Fruit fly (Drosophila melanogaster) whole organism, embryonic: ENCODE data around the gene Bgb.

ENCODE experiments used
- Bdp1 ChIP-seq: fragments of 200-800 bp; sonication (Bioruptor generic); optimal IDR thresholded peaks from 3 replicates; lab custom pipeline; 2016; ENCODE audit warnings: missing biosample characterization, missing genetic modification characterization
- CG10431 ChIP-seq: fragments of 200-800 bp; sonication (Bioruptor generic); optimal IDR thresholded peaks from 3 replicates; lab custom pipeline; 2018; ENCODE audit warnings: missing biosample characterization, mild to moderate bottlenecking, missing genetic modification characterization
- CG10959 ChIP-seq: fragments of 200-800 bp; sonication (Bioruptor generic); IDR thresholded peaks from 2 replicates; pipeline ENCODE4 v1.3.6; 2022; ENCODE audit warnings: missing biosample characterization, missing genetic modification characterization
- CG12071 ChIP-seq: fragments of 200-800 bp; sonication (Bioruptor generic); optimal IDR thresholded peaks from 3 replicates; lab custom pipeline; 2018; ENCODE audit warnings: missing biosample characterization, mild to moderate bottlenecking, missing genetic modification characterization
- CG12104 ChIP-seq: fragments of 200-800 bp; sonication (Bioruptor generic); optimal IDR thresholded peaks from 3 replicates; lab custom pipeline; 2016; ENCODE audit warnings: missing biosample characterization, missing genetic modification characterization
- CG12769 ChIP-seq: fragments of 200-800 bp; sonication (Bioruptor generic); optimal IDR thresholded peaks from 2 replicates; lab custom pipeline; 2019; ENCODE audit warnings: missing biosample characterization, mild to moderate bottlenecking, missing genetic modification characterization, moderate library complexity
- CG1792 ChIP-seq: fragments of 200-800 bp; sonication (Bioruptor generic); optimal IDR thresholded peaks from 2 replicates; lab custom pipeline; 2016; ENCODE audit warnings: missing biosample characterization, missing genetic modification characterization
- CG30020 ChIP-seq: fragments of 200-800 bp; optimal IDR thresholded peaks from 2 replicates; lab custom pipeline; 2019; ENCODE audit warnings: missing biosample characterization, mild to moderate bottlenecking, missing genetic modification characterization, moderate library complexity
- CG33557 ChIP-seq: fragments of 200-800 bp; sonication (Bioruptor generic); optimal IDR thresholded peaks from 2 replicates; lab custom pipeline; 2019; ENCODE audit warnings: missing biosample characterization, mild to moderate bottlenecking, missing genetic modification characterization, moderate library complexity
- CG3995 ChIP-seq: fragments of 200-800 bp; sonication (Bioruptor generic); optimal IDR thresholded peaks from 3 replicates; lab custom pipeline; 2016; ENCODE audit warnings: missing biosample characterization, missing genetic modification characterization
- CG6272 ChIP-seq: fragments of 200-800 bp; sonication (Bioruptor generic); IDR thresholded peaks from 2 replicates; pipeline ENCODE4 v1.3.6; 2022; ENCODE audit warnings: missing biosample characterization, missing genetic modification characterization
- CG7271 ChIP-seq: fragments of 200-800 bp; sonication (Bioruptor generic); optimal IDR thresholded peaks from 2 replicates; lab custom pipeline; 2018; ENCODE audit warnings: missing biosample characterization, mild to moderate bottlenecking, missing genetic modification characterization, moderate library complexity
- CG7839 ChIP-seq: fragments of 200-800 bp; sonication (Bioruptor generic); optimal IDR thresholded peaks from 3 replicates; lab custom pipeline; 2018; ENCODE audit warnings: missing biosample characterization, mild to moderate bottlenecking, missing genetic modification characterization, moderate library complexity
- CG9609 ChIP-seq: fragments of 200-800 bp; sonication (Bioruptor generic); optimal IDR thresholded peaks from 3 replicates; lab custom pipeline; 2016; ENCODE audit warnings: missing biosample characterization, missing genetic modification characterization
- CG9932 ChIP-seq: fragments of 200-800 bp; sonication (Bioruptor generic); IDR thresholded peaks from 2 replicates; pipeline ENCODE4 v1.3.6; 2022; ENCODE audit warnings: missing biosample characterization, missing genetic modification characterization
- Deaf1 ChIP-seq: fragments of 200-800 bp; optimal IDR thresholded peaks from 3 replicates; lab custom pipeline; 2019; ENCODE audit warnings: missing biosample characterization, mild to moderate bottlenecking, missing genetic modification characterization, moderate library complexity
- Dref ChIP-seq: fragments of 200-800 bp; sonication (Bioruptor generic); IDR thresholded peaks from 2 replicates; pipeline ENCODE4 v1.3.6; 2022; ENCODE audit warnings: missing biosample characterization, missing genetic modification characterization
- Ets97D ChIP-seq: fragments of 200-800 bp; sonication (Bioruptor generic); optimal IDR thresholded peaks from 3 replicates; lab custom pipeline; 2016; ENCODE audit warnings: missing biosample characterization, missing genetic modification characterization
- HmgD ChIP-seq: fragments of 200-800 bp; sonication (Bioruptor generic); optimal IDR thresholded peaks from 3 replicates; lab custom pipeline; 2016; ENCODE audit warnings: missing biosample characterization, missing genetic modification characterization
- NC2α ChIP-seq: fragments of 200-800 bp; sonication (Bioruptor generic); optimal IDR thresholded peaks from 2 replicates; lab custom pipeline; 2016; ENCODE audit warnings: missing biosample characterization, missing genetic modification characterization
- Nf-YB ChIP-seq: fragments of 200-800 bp; sonication (Bioruptor generic); optimal IDR thresholded peaks from 3 replicates; lab custom pipeline; 2019; ENCODE audit warnings: missing biosample characterization, mild to moderate bottlenecking, missing genetic modification characterization, moderate library complexity
- Optix ChIP-seq: fragments of 200-800 bp; sonication (Bioruptor generic); IDR thresholded peaks from 3 replicates; pipeline ENCODE4 v1.3.6; 2022; ENCODE audit warnings: missing biosample characterization, missing genetic modification characterization
- Stat92E ChIP-seq, 3 experiments: fragments of >200 bp in 2 of 3; fragments of 200-800 bp in 1 of 3; sonication (Bioruptor generic) in 1 of 3; optimal IDR thresholded peaks; 2 replicates each; lab custom pipeline; 2017 to 2019; ENCODE audit warnings: missing biosample characterization in 3 of 3, missing genetic modification characterization in 3 of 3, mild to moderate bottlenecking in 1 of 3, moderate library complexity in 1 of 3
- Xrp1 ChIP-seq: fragments of 200-800 bp; sonication (Bioruptor generic); IDR thresholded peaks from 2 replicates; pipeline ENCODE4 v1.3.6; 2022; ENCODE audit warnings: missing biosample characterization, missing genetic modification characterization
- bab2 ChIP-seq: fragments of 200-800 bp; sonication (Bioruptor generic); optimal IDR thresholded peaks from 2 replicates; lab custom pipeline; 2016; ENCODE audit warnings: missing biosample characterization, missing genetic modification characterization
- bigmax ChIP-seq: fragments of 200-800 bp; sonication (Bioruptor generic); optimal IDR thresholded peaks from 2 replicates; lab custom pipeline; 2018; ENCODE audit warnings: missing biosample characterization, mild to moderate bottlenecking, missing genetic modification characterization
- btn ChIP-seq: fragments of 200-800 bp; sonication (Bioruptor generic); optimal IDR thresholded peaks from 2 replicates; lab custom pipeline; 2016; ENCODE audit warnings: missing biosample characterization, missing genetic modification characterization
- ci ChIP-seq: fragments of 200-800 bp; sonication (Bioruptor generic); IDR thresholded peaks from 3 replicates; pipeline ENCODE4 v1.3.6; 2022; ENCODE audit warnings: missing biosample characterization, missing genetic modification characterization
- dan ChIP-seq: fragments of 200-800 bp; sonication (Bioruptor generic); IDR thresholded peaks from 2 replicates; pipeline ENCODE4 v1.3.6; 2022; ENCODE audit warnings: missing biosample characterization, missing genetic modification characterization
- eve ChIP-seq, 2 experiments: fragments of >200 bp; optimal IDR thresholded peaks; 2 replicates each; lab custom pipeline; 2017; ENCODE audit warnings: missing biosample characterization in 2 of 2, missing genetic modification characterization in 2 of 2
- exex ChIP-seq: fragments of 200-800 bp; sonication (Bioruptor generic); optimal IDR thresholded peaks from 4 replicates; lab custom pipeline; 2018; ENCODE audit warnings: missing biosample characterization, mild to moderate bottlenecking, missing genetic modification characterization, moderate library complexity
- fd64A ChIP-seq: fragments of 200-800 bp; sonication (Bioruptor generic); optimal IDR thresholded peaks from 3 replicates; lab custom pipeline; 2018; ENCODE audit warnings: missing biosample characterization, mild to moderate bottlenecking, missing genetic modification characterization
- gem ChIP-seq: fragments of 200-800 bp; sonication (Bioruptor generic); optimal IDR thresholded peaks from 2 replicates; lab custom pipeline; 2019; ENCODE audit warnings: missing biosample characterization, mild to moderate bottlenecking, missing genetic modification characterization, moderate library complexity
- gro ChIP-seq: fragments of 200-800 bp; sonication (Bioruptor generic); optimal IDR thresholded peaks from 2 replicates; lab custom pipeline; 2016; ENCODE audit warnings: missing biosample characterization, missing genetic modification characterization
- lmd ChIP-seq: fragments of 200-800 bp; sonication (Bioruptor generic); IDR thresholded peaks from 2 replicates; pipeline ENCODE4 v1.3.6; 2022; ENCODE audit warnings: missing biosample characterization, missing genetic modification characterization
- lola ChIP-seq, 3 experiments: fragments of >200 bp in 2 of 3; fragments of 200-800 bp in 1 of 3; sonication (Bioruptor generic) in 1 of 3; optimal IDR thresholded peaks; 2 replicates each; lab custom pipeline; 2017 to 2019; ENCODE audit warnings: missing biosample characterization in 3 of 3, missing genetic modification characterization in 3 of 3, mild to moderate bottlenecking in 1 of 3, moderate library complexity in 1 of 3
- luna ChIP-seq: fragments of 200-800 bp; sonication (Bioruptor generic); optimal IDR thresholded peaks from 2 replicates; lab custom pipeline; 2016; ENCODE audit warnings: missing biosample characterization, missing genetic modification characterization
- mld ChIP-seq: fragments of 200-800 bp; sonication (Bioruptor generic); IDR thresholded peaks from 3 replicates; pipeline ENCODE4 v1.3.6; 2022; ENCODE audit warnings: missing biosample characterization, missing genetic modification characterization; ENCODE audit not compliant: partially characterized antibody
- nerfin-1 ChIP-seq: fragments of 200-800 bp; sonication (Bioruptor generic); optimal IDR thresholded peaks from 3 replicates; lab custom pipeline; 2019; ENCODE audit warnings: missing biosample characterization, mild to moderate bottlenecking, missing genetic modification characterization, moderate library complexity
- nom ChIP-seq: fragments of 200-800 bp; sonication (Bioruptor generic); optimal IDR thresholded peaks from 2 replicates; lab custom pipeline; 2017; ENCODE audit warnings: missing biosample characterization, missing genetic modification characterization, mild to moderate bottlenecking, moderate library complexity, missing genetic modification reagents
- rib ChIP-seq: fragments of 200-800 bp; sonication (Bioruptor generic); IDR thresholded peaks from 2 replicates; pipeline ENCODE4 v1.3.6; 2022; ENCODE audit warnings: missing biosample characterization, missing genetic modification characterization
- sqz ChIP-seq: fragments of 200-800 bp; sonication (Bioruptor generic); optimal IDR thresholded peaks from 3 replicates; lab custom pipeline; 2018; ENCODE audit warnings: missing biosample characterization, mild to moderate bottlenecking, missing genetic modification characterization

Gene Bgb

DNA sequence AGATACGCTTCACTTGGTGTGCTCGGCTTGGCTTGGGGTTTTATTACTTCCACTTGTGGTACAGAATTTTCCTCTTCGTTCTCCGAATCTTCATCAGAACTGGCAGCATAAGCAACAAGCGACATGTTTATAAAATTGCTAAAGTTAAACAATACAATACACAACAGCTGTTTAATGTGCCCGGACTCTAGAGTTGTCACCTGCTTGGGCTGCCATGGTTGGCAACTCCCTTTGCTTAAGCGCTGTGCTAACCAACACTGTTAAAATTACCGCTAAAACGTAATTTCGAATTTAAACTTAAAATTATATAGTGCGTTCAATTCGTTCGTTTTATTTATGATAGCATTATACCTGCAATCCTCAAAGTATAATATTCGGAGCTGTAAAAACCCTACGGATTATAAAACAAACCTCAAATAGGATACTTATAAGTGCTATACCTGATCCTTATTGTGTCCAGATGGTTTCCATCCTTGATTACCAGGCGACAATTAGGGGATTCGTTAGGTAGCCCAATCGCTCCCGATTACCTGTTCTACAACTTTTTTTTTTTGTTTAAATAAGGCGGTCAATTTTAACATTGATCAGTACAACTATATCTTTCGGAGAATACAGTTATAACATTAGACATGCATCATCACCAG, 7.9 kb downstream of the Bgb start, which contains the start of the genes CG17249 and Bro (continued):
- TF ChIP-seq exex (no peak), bigmax (GFP tag; lab: Kevin White, UChicago) (no peak), luna (GFP tag; lab: Kevin White, UChicago) (no peak), Stat92E (GFP tag; optimal IDR thresholded peaks at IDR 0.05; lab: Kevin White, UChicago) (no peak), lola (GFP tag; optimal IDR thresholded peaks at IDR 0.05; lab: Kevin White, UChicago) (no peak), Xrp1 (GFP tag; lab: Robert Waterston, UW) (no peak), nerfin-1 (tag; lab: Kevin White, UChicago) (no peak), NC2α (GFP tag; lab: Kevin White, UChicago) (no peak), bab2 (GFP tag; lab: Kevin White, UChicago) (peak; percentile 14), rib (GFP tag; lab: Robert Waterston, UW) (no peak), HmgD (GFP tag; lab: Kevin White, UChicago) (peak; percentile 30), dan (GFP tag; lab: Robert Waterston, UW) (no peak), Nf-YB (no peak), ci (GFP tag; lab: Robert Waterston, UW) (peak; percentile 23; the same call in 1 of the 3 replicates), CG30020 (tag; lab: Kevin White, UChicago) (no peak), CG10959 (GFP tag; lab: Robert Waterston, UW) (no peak), CG7271 (tag; lab: Kevin White, UChicago) (no peak), CG10431 (GFP tag; lab: Kevin White, UChicago) (no peak), nom (GFP tag; lab: Kevin White, UChicago) (no peak), CG12071 (GFP tag; lab: Kevin White, UChicago) (no peak), Dref (GFP tag; lab: Robert Waterston, UW) (peak; percentile 40; the same call in 1 of the 2 replicates), Bdp1 (GFP tag; lab: Kevin White, UChicago) (peak; percentile 48), Ets97D (GFP tag; lab: Kevin White, UChicago) (peak; percentile 78), btn (GFP tag; lab: Kevin White, UChicago) (no peak), gro (GFP tag; lab: Kevin White, UChicago) (peak; percentile 43), CG7839 (tag; lab: Kevin White, UChicago) (no peak), CG6272 (no peak), lmd (GFP tag; lab: Robert Waterston, UW) (no peak), CG1792 (peak; percentile 5), CG12104 (GFP tag; lab: Kevin White, UChicago) (peak; percentile 18), gem (tag; lab: Kevin White, UChicago) (no peak), Deaf1 (tag; lab: Kevin White, UChicago) (no peak), Optix (GFP tag; lab: Robert Waterston, UW) (no peak), sqz (GFP tag; lab: Kevin White, UChicago) (no peak), CG9609 (GFP tag; lab: Kevin White, UChicago) (peak; percentile 50), fd64A (GFP tag; lab: Kevin White, UChicago) (no peak), mld (GFP tag; lab: Robert Waterston, UW) (no peak), CG33557 (GFP tag; lab: Kevin White, UChicago) (no peak), CG12769 (tag; lab: Kevin White, UChicago) (peak; percentile 59), CG9932 (GFP tag; lab: Robert Waterston, UW) (peak; percentile 68), CG3995 (GFP tag; lab: Kevin White, UChicago) (peak; percentile 5), eve (GFP tag; optimal IDR thresholded peaks at IDR 0.05; lab: Kevin White, UChicago) (no peak)
- TF ChIP-seq, all 482 proteins: peak for 139
